Fruit fly (Drosophila melanogaster) whole organism, embryonic: Measurements from ENCODE around the gene CG33654.
A peak's percentile ranks its signal among the peaks of the same experiment; 100 is the strongest.

Source experiments
- ATbp ChIP-seq: fragments of 200-800 bp; sonication (Bioruptor generic); optimal IDR thresholded peaks from 2 replicates; lab custom pipeline; 2017; ENCODE audit warnings: missing biosample characterization, mild to moderate bottlenecking, missing genetic modification characterization, missing genetic modification reagents
- BEAF-32 ChIP-seq: fragments of 200-800 bp; sonication (Bioruptor generic); optimal IDR thresholded peaks from 3 replicates; lab custom pipeline; 2017; ENCODE audit warnings: missing biosample characterization, missing genetic modification characterization, mild to moderate bottlenecking, moderate library complexity, missing genetic modification reagents
- CG10267 ChIP-seq: fragments of 200-800 bp; sonication (Bioruptor generic); optimal IDR thresholded peaks from 2 replicates; lab custom pipeline; 2018; ENCODE audit warnings: missing biosample characterization, mild to moderate bottlenecking, missing genetic modification characterization, moderate library complexity
- CG10543 ChIP-seq: fragments of 200-800 bp; sonication (Bioruptor generic); optimal IDR thresholded peaks from 3 replicates; lab custom pipeline; 2017; ENCODE audit warnings: missing biosample characterization, mild to moderate bottlenecking, missing genetic modification characterization, moderate library complexity
- CG12104 ChIP-seq: fragments of 200-800 bp; sonication (Bioruptor generic); optimal IDR thresholded peaks from 3 replicates; lab custom pipeline; 2016; ENCODE audit warnings: missing biosample characterization, missing genetic modification characterization
- CG12769 ChIP-seq: fragments of 200-800 bp; sonication (Bioruptor generic); optimal IDR thresholded peaks from 2 replicates; lab custom pipeline; 2019; ENCODE audit warnings: missing biosample characterization, mild to moderate bottlenecking, missing genetic modification characterization, moderate library complexity
- CG1529 ChIP-seq: fragments of 200-800 bp; sonication (Bioruptor generic); optimal IDR thresholded peaks from 3 replicates; lab custom pipeline; 2018; ENCODE audit warnings: missing biosample characterization, missing genetic modification characterization
- CG15601 ChIP-seq: fragments of 200-800 bp; sonication (Bioruptor generic); optimal IDR thresholded peaks from 3 replicates; lab custom pipeline; 2019; ENCODE audit warnings: missing biosample characterization, mild to moderate bottlenecking, missing genetic modification characterization, moderate library complexity
- CG1602 ChIP-seq: fragments of 200-800 bp; sonication (Bioruptor generic); optimal IDR thresholded peaks from 3 replicates; lab custom pipeline; 2016; ENCODE audit warnings: missing biosample characterization, missing genetic modification characterization
- CG17385 ChIP-seq: fragments of 200-800 bp; sonication (Bioruptor generic); optimal IDR thresholded peaks from 3 replicates; lab custom pipeline; 2018; ENCODE audit warnings: missing biosample characterization, mild to moderate bottlenecking, missing genetic modification characterization
- CG18262 ChIP-seq: fragments of 200-800 bp; optimal IDR thresholded peaks from 3 replicates; lab custom pipeline; 2019; ENCODE audit warnings: missing biosample characterization, mild to moderate bottlenecking, missing genetic modification characterization, moderate library complexity
- CG2712 ChIP-seq: fragments of 200-800 bp; optimal IDR thresholded peaks from 3 replicates; lab custom pipeline; 2019; ENCODE audit warnings: missing biosample characterization, mild to moderate bottlenecking, missing genetic modification characterization, moderate library complexity
- CG31224 ChIP-seq: fragments of 200-800 bp; sonication (Bioruptor generic); IDR thresholded peaks from 2 replicates; pipeline ENCODE4 v1.3.6; 2022; ENCODE audit warnings: missing biosample characterization, missing genetic modification characterization
- CG31441 ChIP-seq: fragments of 200-800 bp; sonication (Bioruptor generic); IDR thresholded peaks from 2 replicates; pipeline ENCODE4 v1.3.6; 2022; ENCODE audit warnings: missing biosample characterization, missing genetic modification characterization
- CG3838 ChIP-seq: fragments of 200-800 bp; sonication (Bioruptor generic); optimal IDR thresholded peaks from 3 replicates; lab custom pipeline; 2016; ENCODE audit warnings: missing biosample characterization, missing genetic modification characterization
- CG42726 ChIP-seq: fragments of 200-800 bp; sonication (Bioruptor generic); IDR thresholded peaks from 2 replicates; pipeline ENCODE4 v1.3.6; 2022; ENCODE audit warnings: missing biosample characterization, missing genetic modification characterization; ENCODE audit not compliant: partially characterized antibody
- CG5245 ChIP-seq: fragments of 200-800 bp; sonication (Bioruptor generic); optimal IDR thresholded peaks from 3 replicates; lab custom pipeline; 2016; ENCODE audit warnings: missing biosample characterization, missing genetic modification characterization
- CG6254 ChIP-seq: fragments of 200-800 bp; sonication (Bioruptor generic); optimal IDR thresholded peaks from 3 replicates; lab custom pipeline; 2017; ENCODE audit warnings: mild to moderate bottlenecking, missing biosample characterization, missing genetic modification reagents, missing genetic modification characterization
- CG8359 ChIP-seq: fragments of 200-800 bp; sonication (Bioruptor generic); optimal IDR thresholded peaks from 2 replicates; lab custom pipeline; 2017; ENCODE audit warnings: missing biosample characterization, mild to moderate bottlenecking, missing genetic modification characterization, borderline replicate concordance
- CG8944 ChIP-seq: fragments of 200-800 bp; sonication (Bioruptor generic); optimal IDR thresholded peaks from 3 replicates; lab custom pipeline; 2016; ENCODE audit warnings: missing biosample characterization, missing genetic modification characterization
- D19B ChIP-seq: fragments of 200-800 bp; sonication (Bioruptor generic); optimal IDR thresholded peaks from 2 replicates; lab custom pipeline; 2017; ENCODE audit warnings: missing biosample characterization, mild to moderate bottlenecking, missing genetic modification characterization
- Dip3 ChIP-seq: fragments of 200-800 bp; sonication (Bioruptor generic); optimal IDR thresholded peaks from 3 replicates; lab custom pipeline; 2016; ENCODE audit warnings: missing biosample characterization, missing genetic modification characterization
- GATAe ChIP-seq: fragments of 200-800 bp; sonication (Bioruptor generic); conservative IDR thresholded peaks from 2 replicates; pipeline ENCODE4 v1.3.6; 2022; ENCODE audit warnings: missing biosample characterization, missing genetic modification characterization
- HHEX ChIP-seq: fragments of 200-800 bp; sonication (Bioruptor generic); optimal IDR thresholded peaks from 3 replicates; lab custom pipeline; 2017; ENCODE audit warnings: missing biosample characterization, mild to moderate bottlenecking, missing genetic modification characterization, missing genetic modification reagents
- HLH4C ChIP-seq: fragments of 200-800 bp; sonication (Bioruptor generic); IDR thresholded peaks from 3 replicates; pipeline ENCODE4 v1.3.6; 2022; ENCODE audit warnings: missing biosample characterization, missing genetic modification characterization; ENCODE audit not compliant: partially characterized antibody
- Lpt ChIP-seq: fragments of >200 bp; optimal IDR thresholded peaks from 2 replicates; lab custom pipeline; 2018; ENCODE audit warnings: missing biosample characterization, missing genetic modification characterization
- Nf-YC ChIP-seq: fragments of 200-800 bp; optimal IDR thresholded peaks from 3 replicates; lab custom pipeline; 2019; ENCODE audit warnings: missing biosample characterization, mild to moderate bottlenecking, missing genetic modification characterization, moderate library complexity
- PHDP ChIP-seq: fragments of 200-800 bp; sonication (Bioruptor generic); optimal IDR thresholded peaks from 3 replicates; lab custom pipeline; 2018; ENCODE audit warnings: missing biosample characterization, mild to moderate bottlenecking, missing genetic modification characterization, moderate library complexity
- Scr ChIP-seq: fragments of 200-800 bp; sonication (Bioruptor generic); IDR thresholded peaks from 2 replicates; pipeline ENCODE4 v1.3.6; 2022; ENCODE audit warnings: missing biosample characterization, missing genetic modification characterization; ENCODE audit not compliant: partially characterized antibody
- Ssrp ChIP-seq: fragments of 200-800 bp; sonication (Bioruptor generic); optimal IDR thresholded peaks from 2 replicates; lab custom pipeline; 2018; ENCODE audit warnings: missing biosample characterization, mild to moderate bottlenecking, missing genetic modification characterization, moderate library complexity
- ap ChIP-seq: fragments of 200-800 bp; sonication (Bioruptor generic); IDR thresholded peaks from 2 replicates; pipeline ENCODE4 v1.3.6; 2022; ENCODE audit warnings: missing biosample characterization, missing genetic modification characterization
- ash1 ChIP-seq: fragments of 200-800 bp; sonication (Bioruptor generic); optimal IDR thresholded peaks from 2 replicates; lab custom pipeline; 2018; ENCODE audit warnings: missing biosample characterization, mild to moderate bottlenecking, missing genetic modification characterization
- bowl ChIP-seq: fragments of 200-800 bp; sonication (Bioruptor generic); IDR thresholded peaks from 2 replicates; pipeline ENCODE4 v1.3.6; 2022; ENCODE audit warnings: missing biosample characterization, missing genetic modification characterization
- chinmo ChIP-seq: fragments of 200-800 bp; sonication (Bioruptor generic); IDR thresholded peaks from 4 replicates; pipeline ENCODE4 v1.3.6; 2022; ENCODE audit warnings: missing biosample characterization, missing genetic modification characterization; ENCODE audit not compliant: partially characterized antibody
- chn ChIP-seq: fragments of 200-800 bp; sonication (Bioruptor generic); optimal IDR thresholded peaks from 2 replicates; lab custom pipeline; 2016; ENCODE audit warnings: missing biosample characterization, missing genetic modification characterization
- dati ChIP-seq: fragments of 200-800 bp; sonication (Bioruptor generic); IDR thresholded peaks from 2 replicates; pipeline ENCODE4 v1.3.6; 2022; ENCODE audit warnings: missing biosample characterization, missing genetic modification characterization
- eyg ChIP-seq: fragments of 200-800 bp; sonication (Bioruptor generic); optimal IDR thresholded peaks from 3 replicates; lab custom pipeline; 2016; ENCODE audit warnings: missing biosample characterization, missing genetic modification characterization
- jigr1 ChIP-seq: fragments of 200-800 bp; sonication (Bioruptor generic); IDR thresholded peaks from 3 replicates; pipeline ENCODE4 v1.3.6; 2022; ENCODE audit warnings: missing biosample characterization, missing genetic modification characterization
- klu ChIP-seq: fragments of 200-800 bp; sonication (Bioruptor generic); IDR thresholded peaks from 2 replicates; pipeline ENCODE4 v1.3.6; 2022; ENCODE audit warnings: missing biosample characterization, missing genetic modification characterization
- kni ChIP-seq: fragments of 200-800 bp; sonication (Bioruptor generic); optimal IDR thresholded peaks from 3 replicates; lab custom pipeline; 2017; ENCODE audit warnings: mild to moderate bottlenecking, missing biosample characterization, missing genetic modification reagents, missing genetic modification characterization
- lov ChIP-seq, 2 experiments: fragments of 200-800 bp in 1 of 2; fragments of >200 bp in 1 of 2; sonication (Bioruptor generic) in 1 of 2; IDR thresholded peaks in 1 of 2; optimal IDR thresholded peaks in 1 of 2; 2 replicates in 1 of 2; 3 replicates in 1 of 2; pipeline versions ENCODE4 v1.3.6 to Lab custom; 2017 to 2022; ENCODE audit warnings: missing biosample characterization in 1 of 2, missing genetic modification characterization in 1 of 2
- pan ChIP-seq, 4 experiments: fragments of >200 bp in 3 of 4; fragments of 200-800 bp in 1 of 4; sonication (Bioruptor generic) in 1 of 4; optimal IDR thresholded peaks in 3 of 4; IDR thresholded peaks in 1 of 4; 2 replicates each; pipeline versions ENCODE4 v1.3.6 to Lab custom; 2017 to 2022; ENCODE audit warnings: missing biosample characterization in 2 of 4, missing genetic modification characterization in 2 of 4, mixed read lengths in 1 of 4
- pzg ChIP-seq: fragments of 200-800 bp; sonication (Bioruptor generic); optimal IDR thresholded peaks from 3 replicates; lab custom pipeline; 2018; ENCODE audit warnings: missing biosample characterization, mild to moderate bottlenecking, missing genetic modification characterization, moderate library complexity
- schlank ChIP-seq: fragments of 200-800 bp; sonication (Bioruptor generic); optimal IDR thresholded peaks from 2 replicates; lab custom pipeline; 2018; ENCODE audit warnings: missing biosample characterization, mild to moderate bottlenecking, missing genetic modification characterization
- sisA ChIP-seq: fragments of 200-800 bp; sonication (Bioruptor generic); IDR thresholded peaks from 2 replicates; pipeline ENCODE4 v1.3.6; 2022; ENCODE audit warnings: missing biosample characterization, missing genetic modification characterization
- slou ChIP-seq: fragments of 200-800 bp; sonication (Bioruptor generic); optimal IDR thresholded peaks from 3 replicates; lab custom pipeline; 2016; ENCODE audit warnings: missing biosample characterization, missing genetic modification characterization
- tin ChIP-seq: fragments of 200-800 bp; sonication (Bioruptor generic); optimal IDR thresholded peaks from 3 replicates; lab custom pipeline; 2016; ENCODE audit warnings: missing biosample characterization, missing genetic modification characterization
- wor ChIP-seq: fragments of 200-800 bp; sonication (Bioruptor generic); IDR thresholded peaks from 2 replicates; pipeline ENCODE4 v1.3.6; 2022; ENCODE audit warnings: missing biosample characterization, missing genetic modification characterization

CG33654 gene

DNA sequence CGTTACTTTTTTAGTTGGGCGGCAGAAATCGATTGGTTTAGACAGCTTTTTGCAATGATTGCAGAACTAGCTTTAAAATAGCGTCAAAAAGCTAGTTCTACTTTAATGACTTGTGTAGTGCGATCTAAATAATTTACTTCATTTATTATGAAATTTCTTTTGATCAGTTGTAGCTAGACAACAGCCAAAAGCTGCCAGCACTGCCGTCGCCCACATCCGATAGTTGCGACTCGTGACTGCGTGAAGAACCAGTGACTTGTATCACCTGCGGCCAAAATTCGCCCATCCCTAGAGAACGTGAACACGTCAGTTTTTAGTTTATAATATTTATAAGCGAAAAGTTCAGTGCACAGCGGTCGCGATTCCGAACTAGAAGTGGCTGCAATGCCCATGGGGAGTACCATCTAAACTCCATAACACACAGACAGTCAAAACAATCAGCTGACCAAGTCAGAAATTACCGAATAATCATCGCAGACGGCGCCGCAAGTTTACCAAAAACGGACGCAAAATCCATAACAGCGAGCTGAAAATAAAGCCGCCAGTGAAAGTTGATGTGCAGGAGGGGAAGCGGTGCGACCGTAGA, 3.7 kb upstream of the CG33654 start, which contains the start of gene P58IPK (continued):
- peak; percentile 37 for TF ChIP-seq HHEX
- no peak for TF ChIP-seq jigr1 (GFP tag; lab: Robert Waterston, UW)
- TF ChIP-seq GATAe: no peak
- no peak for TF ChIP-seq dati (GFP tag; lab: Robert Waterston, UW)
- TF ChIP-seq sisA (GFP tag; lab: Robert Waterston, UW): peak; percentile 64
- no peak for TF ChIP-seq pan (optimal IDR thresholded peaks at IDR 0.05; lab: Kevin White, UChicago)
- peak in 1 of 2 experiments; percentile 44 for TF ChIP-seq pan (GFP tag; optimal IDR thresholded peaks at IDR 0.05 in 1 of 2, IDR thresholded peaks at IDR 0.05 in 1 of 2)
- no peak for TF ChIP-seq D19B (GFP tag; lab: Kevin White, UChicago)
- no peak for TF ChIP-seq Lpt (GFP tag; lab: Kevin White, UChicago)
- peak; percentile 92 for TF ChIP-seq pzg (GFP tag; lab: Kevin White, UChicago)
- peak; percentile 66 for TF ChIP-seq chn (GFP tag; lab: Kevin White, UChicago)
- peak; percentile 7 for TF ChIP-seq CG10543
- peak; percentile 68 for TF ChIP-seq Dip3
- peak; percentile 36 for TF ChIP-seq PHDP (tag; lab: Kevin White, UChicago)
- no peak for TF ChIP-seq CG1529
- TF ChIP-seq CG12769 (tag; lab: Kevin White, UChicago): peak; percentile 69
- TF ChIP-seq eyg: peak; percentile 42
- TF ChIP-seq chinmo (GFP tag; lab: Robert Waterston, UW): peak; percentile 73; the same call in 2 of the 4 replicates
- peak; percentile 89 for TF ChIP-seq HLH4C
- peak; percentile 99 for TF ChIP-seq BEAF-32 (GFP tag; lab: Kevin White, UChicago)
- TF ChIP-seq ash1: peak; percentile 40
- TF ChIP-seq CG3838 (GFP tag; lab: Kevin White, UChicago): peak; percentile 52
- TF ChIP-seq CG42726 (GFP tag; lab: Robert Waterston, UW): peak; percentile 96
- peak; percentile 66 for TF ChIP-seq CG2712 (tag; lab: Kevin White, UChicago)
- TF ChIP-seq CG18262 (tag; lab: Kevin White, UChicago): peak; percentile 35
- peak; percentile 68 for TF ChIP-seq CG10267 (tag; lab: Kevin White, UChicago)
- TF ChIP-seq CG17385 (GFP tag; lab: Kevin White, UChicago): peak; percentile 4
- peak; percentile 25 for TF ChIP-seq schlank (tag; lab: Kevin White, UChicago)
- no peak for TF ChIP-seq CG12104 (GFP tag; lab: Kevin White, UChicago)
- TF ChIP-seq CG8359 (GFP tag; lab: Kevin White, UChicago): no peak
- no peak for TF ChIP-seq CG31224 (GFP tag; lab: Robert Waterston, UW)
- TF ChIP-seq slou (GFP tag; lab: Kevin White, UChicago): no peak
- peak; percentile 30 for TF ChIP-seq CG5245
- TF ChIP-seq ATbp (GFP tag; lab: Kevin White, UChicago): no peak
- peak; percentile 94 for TF ChIP-seq CG31441 (GFP tag; lab: Robert Waterston, UW)
- peak; percentile 63; the same call in 1 of the 2 replicates for TF ChIP-seq klu (GFP tag; lab: Robert Waterston, UW)
- TF ChIP-seq CG1602 (GFP tag; lab: Kevin White, UChicago): peak; percentile 44
- no peak for TF ChIP-seq bowl
- TF ChIP-seq CG8944 (GFP tag; lab: Kevin White, UChicago): peak; percentile 65
- TF ChIP-seq CG6254 (GFP tag; lab: Kevin White, UChicago): no peak
- peak; percentile 41 for TF ChIP-seq Nf-YC (tag; lab: Kevin White, UChicago)
- TF ChIP-seq wor: no peak
- peak; percentile 22 for TF ChIP-seq kni
- peak; percentile 46 for TF ChIP-seq CG15601
- TF ChIP-seq Ssrp (tag; lab: Kevin White, UChicago): peak; percentile 38
- TF ChIP-seq Scr (GFP tag; lab: Robert Waterston, UW): peak; percentile 92
- 0 out of 2 replicates have a peak, but pooled peaks have one; percentile 9 for TF ChIP-seq ap (GFP tag; lab: Robert Waterston, UW)
- peak; percentile 69 for TF ChIP-seq tin (GFP tag; lab: Kevin White, UChicago)
- TF ChIP-seq lov (optimal IDR thresholded peaks at IDR 0.05; lab: Kevin White, UChicago): no peak
- TF ChIP-seq lov (GFP tag; IDR thresholded peaks at IDR 0.05; lab: Robert Waterston, UW): 0 out of 3 replicates have a peak, but pooled peaks have one; percentile 37
